Worm (Caenorhabditis elegans) whole organism, L4 larva: ENCODE results near the gene gpa-6.

Experiments
- F44E2.7 ChIP-seq: fragments of 200-800 bp; sonication (Bioruptor generic); IDR thresholded peaks from 2 replicates; pipeline ENCODE4 v2.1.2; 2022; ENCODE audit warnings: missing genetic modification characterization, missing compliant biosample characterization
- aha-1 ChIP-seq: fragments of 150-350 bp; peaks from one replicate; lab custom pipeline; 2014; ENCODE audit warnings: missing biosample characterization, missing genetic modification characterization
- attf-4 ChIP-seq: sonication (generic microtip); optimal IDR thresholded peaks from 3 replicates; lab custom pipeline; 2017; ENCODE audit warnings: missing biosample characterization, missing genetic modification characterization
- ceh-44 ChIP-seq: fragments of 200-800 bp; sonication (Bioruptor generic); IDR thresholded peaks from 2 replicates; pipeline ENCODE4 v1.3.6; 2022; ENCODE audit warnings: missing genetic modification reagents, missing genetic modification characterization, missing compliant biosample characterization
- ceh-82 ChIP-seq: sonication (generic microtip); optimal IDR thresholded peaks from 2 replicates; lab custom pipeline; 2017; ENCODE audit warnings: missing biosample characterization, missing genetic modification characterization
- ctbp-1 ChIP-seq: fragments of 200-800 bp; sonication (Bioruptor generic); IDR thresholded peaks from 2 replicates; pipeline ENCODE4 v1.3.6; 2022; ENCODE audit warnings: missing genetic modification reagents, missing genetic modification characterization, missing compliant biosample characterization
- daf-16 ChIP-seq, 3 experiments: sonication (generic microtip); optimal IDR thresholded peaks; 2 replicates each; lab custom pipeline; 2016 to 2017; ENCODE audit warnings: missing genetic modification characterization in 3 of 3, missing genetic modification reagents in 3 of 3, mild to moderate bottlenecking in 2 of 3, missing compliant biosample characterization in 2 of 3, missing biosample characterization in 1 of 3, moderate library complexity in 1 of 3
- dmd-6 ChIP-seq: fragments of 200-800 bp; sonication (Bioruptor generic); IDR thresholded peaks from 2 replicates; pipeline ENCODE4 v1.3.6; 2022; ENCODE audit warnings: missing genetic modification reagents, missing genetic modification characterization, missing compliant biosample characterization
- dmd-8 ChIP-seq: fragments of 200-800 bp; sonication (Bioruptor generic); IDR thresholded peaks from 2 replicates; pipeline ENCODE4 v1.3.6; 2022; ENCODE audit warnings: missing genetic modification characterization, missing compliant biosample characterization
- dmd-9 ChIP-seq: fragments of 200-800 bp; sonication (Bioruptor generic); IDR thresholded peaks from 2 replicates; pipeline ENCODE4 v1.3.6; 2022; ENCODE audit warnings: missing genetic modification reagents, missing genetic modification characterization, missing compliant biosample characterization
- egl-43 ChIP-seq: fragments of 200-800 bp; sonication (Bioruptor generic); IDR thresholded peaks from 2 replicates; pipeline ENCODE4 v1.3.6; 2022; ENCODE audit warnings: missing genetic modification reagents, missing genetic modification characterization, missing compliant biosample characterization
- fkh-10 ChIP-seq: fragments of 150-350 bp; optimal IDR thresholded peaks from 2 replicates; lab custom pipeline; 2014; ENCODE audit warnings: missing biosample characterization, missing genetic modification reagents, missing genetic modification characterization
- fos-1 ChIP-seq: fragments of 150-350 bp; optimal IDR thresholded peaks from 2 replicates; lab custom pipeline; 2014; ENCODE audit warnings: missing biosample characterization, missing genetic modification characterization
- lin-29 ChIP-seq: fragments of 200-800 bp; sonication (Bioruptor generic); IDR thresholded peaks from 2 replicates; pipeline ENCODE4 v1.3.6; 2022; ENCODE audit warnings: missing genetic modification reagents, missing genetic modification characterization, missing compliant biosample characterization
- lin-38 ChIP-seq: fragments of 200-800 bp; sonication (Bioruptor generic); IDR thresholded peaks from 2 replicates; pipeline ENCODE4 v1.3.6; 2022; ENCODE audit warnings: missing genetic modification reagents, missing genetic modification characterization, missing compliant biosample characterization
- lin-39 ChIP-seq: fragments of 150-350 bp; optimal IDR thresholded peaks from 2 replicates; lab custom pipeline; 2014; ENCODE audit warnings: missing biosample characterization, missing genetic modification reagents, missing genetic modification characterization
- mdl-1 ChIP-seq, 2 experiments: fragments of 150-350 bp in 1 of 2; sonication (generic microtip) in 1 of 2; optimal IDR thresholded peaks; 2 replicates each; lab custom pipeline; 2014 to 2017; ENCODE audit warnings: missing biosample characterization in 2 of 2, missing genetic modification characterization in 2 of 2
- nhr-111 ChIP-seq: fragments of 200-800 bp; sonication (Bioruptor generic); optimal IDR thresholded peaks from 2 replicates; lab custom pipeline; 2018; ENCODE audit warnings: mild to moderate bottlenecking, missing genetic modification characterization, missing compliant biosample characterization
- nhr-42 ChIP-seq: fragments of 200-800 bp; sonication (Bioruptor generic); IDR thresholded peaks from 2 replicates; pipeline ENCODE4 v1.3.6; 2022; ENCODE audit warnings: missing genetic modification characterization, missing compliant biosample characterization
- nhr-77 ChIP-seq: fragments of 150-350 bp; optimal IDR thresholded peaks from 2 replicates; lab custom pipeline; 2014; ENCODE audit warnings: missing biosample characterization, missing genetic modification characterization
- set-16 ChIP-seq: fragments of 200-800 bp; sonication (Bioruptor generic); IDR thresholded peaks from 2 replicates; pipeline ENCODE4 v1.3.6; 2022; ENCODE audit warnings: missing genetic modification reagents, missing genetic modification characterization, missing compliant biosample characterization
- spr-1 ChIP-seq: sonication (generic microtip); optimal IDR thresholded peaks from 2 replicates; lab custom pipeline; 2016; ENCODE audit warnings: mild to moderate bottlenecking, missing genetic modification characterization, missing compliant biosample characterization
- spr-3 ChIP-seq: fragments of 200-800 bp; sonication (Bioruptor generic); optimal IDR thresholded peaks from 2 replicates; lab custom pipeline; 2018; ENCODE audit warnings: mild to moderate bottlenecking, missing genetic modification characterization, missing compliant biosample characterization
- tag-97 ChIP-seq: fragments of 200-800 bp; sonication (Bioruptor generic); IDR thresholded peaks from 2 replicates; pipeline ENCODE4 v1.3.6; 2022; ENCODE audit warnings: missing genetic modification characterization, missing compliant biosample characterization
- tra-1 ChIP-seq: fragments of 200-800 bp; sonication (Bioruptor generic); IDR thresholded peaks from 2 replicates; pipeline ENCODE4 v1.3.6; 2022; ENCODE audit warnings: missing genetic modification reagents, missing genetic modification characterization, missing compliant biosample characterization
- unc-39 ChIP-seq: sonication (generic microtip); optimal IDR thresholded peaks from 2 replicates; lab custom pipeline; 2017; ENCODE audit warnings: missing biosample characterization, missing genetic modification characterization
- unc-62 ChIP-seq, 3 experiments: fragments of 150-350 bp in 1 of 3; sonication (generic microtip); optimal IDR thresholded peaks in 2 of 3; peaks in 1 of 3; 1 replicate in 1 of 3; 2 replicates in 2 of 3; lab custom pipeline; 2014 to 2017; ENCODE audit warnings: missing biosample characterization in 3 of 3, missing genetic modification characterization in 3 of 3, missing genetic modification reagents in 3 of 3, missing genotype in 1 of 3
- zag-1 ChIP-seq: fragments of 150-350 bp; optimal IDR thresholded peaks from 2 replicates; lab custom pipeline; 2014; ENCODE audit warnings: missing biosample characterization, missing genetic modification characterization
- zfp-2 ChIP-seq: sonication (generic microtip); optimal IDR thresholded peaks from 2 replicates; lab custom pipeline; 2016; ENCODE audit warnings: mild to moderate bottlenecking, missing genetic modification characterization, missing compliant biosample characterization
- ztf-11 ChIP-seq: fragments of 150-350 bp; optimal IDR thresholded peaks from 2 replicates; lab custom pipeline; 2014; ENCODE audit warnings: missing biosample characterization, missing genetic modification characterization

gpa-6 gene

DNA sequence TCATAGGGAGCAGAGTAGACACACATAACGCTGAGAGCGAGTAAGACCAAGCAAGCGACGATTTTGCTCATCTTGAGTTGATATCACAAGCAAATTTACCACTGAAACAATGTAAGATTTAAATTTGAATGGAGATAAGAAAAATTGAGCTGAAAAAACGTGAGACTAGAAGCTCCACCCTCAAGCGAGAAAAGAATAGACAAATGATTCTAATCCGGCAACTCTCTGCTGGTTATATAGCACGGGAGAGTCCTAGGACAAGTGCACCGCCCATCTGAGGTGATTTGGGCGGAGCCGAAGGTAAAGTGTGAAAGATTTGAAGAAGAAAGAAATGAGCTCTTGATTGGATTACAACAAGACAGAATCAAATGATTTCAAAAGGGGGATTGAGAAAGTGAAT is 12.7 kb upstream of the gpa-6 start, which contains the start of gene nlp-3:
nlp-3 (minus strand) TSS at position 101 of the 400 bp plus-strand sequence.
- TF ChIP-seq lin-39 (tag; lab: Kevin White, UChicago) (no peak), daf-16 (GFP tag; optimal IDR thresholded peaks at IDR 0.05; lab: Kevin White, UChicago) (no peak), daf-16 (tag; optimal IDR thresholded peaks at IDR 0.05; lab: Kevin White, UChicago) (no peak), unc-39 (tag; lab: Kevin White, UChicago) (no peak)

ce11 chrX:13182012-13182411 is 9.0 kb upstream of the gpa-6 start:
- TF ChIP-seq fos-1 (no peak), ceh-44 (GFP tag; lab: Robert Waterston, UW) (no peak), spr-3 (GFP tag; lab: Kevin White, UChicago) (no peak)

DNA sequence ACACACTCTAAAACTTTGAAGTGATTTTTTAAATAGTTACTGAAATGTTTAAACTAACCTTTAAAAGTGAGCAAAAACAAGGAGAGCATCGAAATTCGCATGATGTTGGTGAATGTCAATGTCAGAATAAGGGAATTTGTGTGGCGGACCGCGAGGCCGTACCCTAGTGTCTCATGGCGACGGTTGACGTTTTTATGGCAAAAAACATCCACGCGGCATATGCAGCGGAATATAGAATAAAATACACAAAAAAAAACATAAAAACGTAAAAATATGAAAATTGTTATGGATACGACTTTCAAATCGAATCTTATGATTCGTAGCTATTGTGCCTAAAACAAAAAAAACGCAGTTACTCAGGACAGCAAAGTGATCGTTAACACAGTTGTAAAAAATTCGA is 1.2 kb upstream of the gpa-6 start, which contains the start of gene cwp-5:
cwp-5 (minus strand) TSS at position 101 of the 400 bp plus-strand sequence.
- no peak for TF ChIP-seq nhr-42 (GFP tag; lab: Robert Waterston, UW)
- no peak for TF ChIP-seq tra-1
- TF ChIP-seq ceh-82 = no peak
- no peak for TF ChIP-seq lin-38 (GFP tag; lab: Robert Waterston, UW)
- no peak for TF ChIP-seq lin-29 (GFP tag; lab: Robert Waterston, UW)
- TF ChIP-seq ztf-11 (tag; lab: Kevin White, UChicago) = no peak
- no peak for TF ChIP-seq dmd-6 (GFP tag; lab: Robert Waterston, UW)
- no peak for TF ChIP-seq egl-43 (GFP tag; lab: Robert Waterston, UW)

- no peak for TF ChIP-seq attf-4 (tag; lab: Kevin White, UChicago)
- TF ChIP-seq zag-1 = no peak
- no peak for TF ChIP-seq mdl-1 (tag; optimal IDR thresholded peaks at IDR 0.05; lab: Kevin White, UChicago)
- TF ChIP-seq nhr-111 (GFP tag; lab: Kevin White, UChicago) = no peak
- TF ChIP-seq dmd-9 (GFP tag; lab: Robert Waterston, UW) = no peak
- TF ChIP-seq unc-62 (GFP tag; optimal IDR thresholded peaks at IDR 0.05 in 1 of 2; lab: Kevin White, UChicago) = peak in 1 of 2 experiments; percentile 64
- no peak for TF ChIP-seq unc-62 (tag; optimal IDR thresholded peaks at IDR 0.05; lab: Kevin White, UChicago)
- TF ChIP-seq dmd-8 (GFP tag; lab: Robert Waterston, UW) = no peak
- TF ChIP-seq F44E2.7 = no peak
- TF ChIP-seq, all 104 proteins: peak for 1
Measured at ce11 chrX:13198134-13198533, 7.1 kb downstream of the gpa-6 start.

DNA sequence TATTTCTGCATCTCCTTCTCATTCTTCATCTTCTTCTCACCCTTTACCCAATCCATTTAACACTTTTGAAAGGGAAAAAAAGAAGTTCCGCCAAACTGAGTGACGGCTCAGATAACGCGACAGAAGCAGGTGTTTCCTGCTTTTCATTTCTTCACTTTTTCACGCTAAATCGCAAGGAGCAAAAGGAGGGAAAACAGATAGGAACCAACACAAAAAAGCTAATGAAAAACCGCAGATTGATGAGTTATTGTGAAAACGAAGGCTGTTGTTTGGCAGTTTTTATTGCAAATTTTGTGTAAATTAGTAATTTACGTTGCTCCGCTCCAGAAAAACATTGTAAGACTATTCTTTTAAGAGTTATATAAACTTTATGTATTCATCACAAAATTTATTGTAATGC is 9.3 kb downstream of the gpa-6 start:
- TF ChIP-seq nhr-77 (tag; lab: Kevin White, UChicago) (no peak), daf-16 (GFP tag; optimal IDR thresholded peaks at IDR 0.05; lab: Kevin White, UChicago) (peak in 1 of 2 experiments; percentile 24), daf-16 (tag; optimal IDR thresholded peaks at IDR 0.05; lab: Kevin White, UChicago) (no peak), unc-62 (GFP tag; optimal IDR thresholded peaks at IDR 0.05 in 1 of 2; lab: Kevin White, UChicago) (peak in 1 of 2 experiments; percentile 50), unc-62 (tag; optimal IDR thresholded peaks at IDR 0.05; lab: Kevin White, UChicago) (no peak), aha-1 (peak; percentile 57)
- TF ChIP-seq, all 104 proteins: peak for 3

DNA sequence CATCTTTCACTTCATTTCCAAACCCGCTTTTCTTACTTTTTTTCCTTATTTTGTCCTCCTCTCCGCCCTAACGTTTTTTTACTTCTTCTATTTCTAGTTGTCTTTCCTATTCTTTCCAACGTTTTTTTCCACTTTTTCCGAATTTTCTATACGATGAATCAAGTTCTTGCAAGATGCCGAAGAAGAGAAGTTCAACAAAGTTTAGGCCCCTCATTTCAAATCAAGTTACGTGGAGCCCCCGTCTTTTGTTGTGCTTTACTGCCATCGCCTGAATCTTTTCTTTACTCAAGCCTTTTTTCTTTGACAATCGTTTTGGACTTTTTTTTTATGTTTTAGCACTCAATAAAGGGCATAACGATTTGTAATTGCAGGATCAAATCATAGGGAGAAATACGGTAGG is 10.4 kb downstream of the gpa-6 start, which contains the start of gene unc-9:
unc-9 (plus strand) TSS at position 370 of the 400 bp plus-strand sequence.
- TF ChIP-seq tag-97 (GFP tag; lab: Robert Waterston, UW) (no peak), fkh-10 (GFP tag; lab: Kevin White, UChicago) (peak; percentile 65), ctbp-1 (GFP tag; lab: Robert Waterston, UW) (no peak), lin-39 (tag; lab: Kevin White, UChicago) (no peak), zag-1 (no peak)

ce11 chrX:13202312-13202711 is 11.3 kb downstream of the gpa-6 start:
- no peak for TF ChIP-seq spr-1
- TF ChIP-seq lin-38 (GFP tag; lab: Robert Waterston, UW) = no peak
- no peak for TF ChIP-seq zfp-2 (tag; lab: Kevin White, UChicago)
- peak; percentile 89 for TF ChIP-seq set-16 (GFP tag; lab: Robert Waterston, UW)
- TF ChIP-seq, all 104 proteins: peak for 1
